Worm (Caenorhabditis elegans): ENCODE results near the gene Y82E9BL.1.

- TF ChIP-seq med-1 (GFP tag; optimal IDR thresholded peaks at IDR 0.05; ENCODE audit: insufficient read depth) (no peak), klf-2 (GFP tag; conservative IDR thresholded peaks at IDR 0.05) (no peak), ztf-23 (GFP tag; IDR thresholded peaks at IDR 0.05) (no peak)
These were observed 46.3 kb downstream of the Y82E9BL.1 start, which contains the start of gene Y82E9BL.12 for ce11 chrIII:1308887-1309286.

Data from whole organism, midembryonic.